Worm (Caenorhabditis elegans) whole organism, L1 larva: ENCODE measurements around the gene lipl-3.
A peak's percentile ranks its signal among the peaks of the same experiment; 100 is the strongest.

Experiments used
- alr-1 ChIP-seq: fragments of 200-800 bp; sonication (Bioruptor generic); optimal IDR thresholded peaks from 2 replicates; lab custom pipeline; 2018; ENCODE audit warnings: borderline replicate concordance, mild to moderate bottlenecking, missing genetic modification characterization, missing compliant biosample characterization
- ceh-8 ChIP-seq: fragments of 200-800 bp; sonication (Bioruptor generic); optimal IDR thresholded peaks from 2 replicates; lab custom pipeline; 2018; ENCODE audit warnings: mild to moderate bottlenecking, missing genetic modification characterization, moderate library complexity, missing compliant biosample characterization
- dsc-1 ChIP-seq: sonication (generic microtip); optimal IDR thresholded peaks from 2 replicates; lab custom pipeline; 2016; ENCODE audit warnings: mild to moderate bottlenecking, missing genetic modification characterization, missing compliant biosample characterization
- elt-2 ChIP-seq: sonication (generic microtip); optimal IDR thresholded peaks from 2 replicates; lab custom pipeline; 2016; ENCODE audit warnings: missing genetic modification characterization, mild to moderate bottlenecking, inconsistent platforms, missing compliant biosample characterization, missing genetic modification reagents
- hlh-17 ChIP-seq: fragments of 200-800 bp; sonication (Bioruptor generic); optimal IDR thresholded peaks from 2 replicates; lab custom pipeline; 2018; ENCODE audit warnings: missing genetic modification characterization, mild to moderate bottlenecking, missing compliant biosample characterization, moderate library complexity, borderline replicate concordance
- mef-2 ChIP-seq: fragments of 150-350 bp; optimal IDR thresholded peaks from 2 replicates; lab custom pipeline; 2014; ENCODE audit warnings: missing biosample characterization, missing genetic modification characterization
- mep-1 ChIP-seq: fragments of 150-350 bp; optimal IDR thresholded peaks from 2 replicates; lab custom pipeline; 2014; ENCODE audit warnings: missing biosample characterization, missing genetic modification characterization
- nhr-11 ChIP-seq: fragments of 150-350 bp; optimal IDR thresholded peaks from 2 replicates; lab custom pipeline; 2014; ENCODE audit warnings: missing biosample characterization, missing genetic modification characterization
- zag-1 ChIP-seq: fragments of 150-350 bp; optimal IDR thresholded peaks from 2 replicates; lab custom pipeline; 2014; ENCODE audit warnings: missing biosample characterization, missing genetic modification characterization

ce11 chrV:484285-484890, 39.6 kb downstream of the lipl-3 start, which contains the start of gene nhr-212:
- no peak for TF ChIP-seq alr-1 (tag; lab: Kevin White, UChicago)
- TF ChIP-seq dsc-1 (tag; lab: Kevin White, UChicago): no peak
- peak; percentile 42 for TF ChIP-seq elt-2 (tag; lab: Kevin White, UChicago)
- TF ChIP-seq nhr-11: no peak
- TF ChIP-seq ceh-8 (GFP tag; lab: Kevin White, UChicago): no peak
- TF ChIP-seq zag-1 (tag; lab: Kevin White, UChicago): no peak
- no peak for TF ChIP-seq hlh-17
- no peak for TF ChIP-seq mef-2 (tag; lab: Kevin White, UChicago)
- no peak for TF ChIP-seq mep-1
